Worm (Caenorhabditis elegans) whole organism, late embryonic: ENCODE data around the gene Y32F6A.4.

Experiments
- C08G9.2 ChIP-seq: sonication (generic microtip); optimal IDR thresholded peaks from 2 replicates; lab custom pipeline; 2016; ENCODE audit warnings: mild to moderate bottlenecking, missing genetic modification characterization, moderate library complexity, missing compliant biosample characterization
- K02D7.2 ChIP-seq: sonication (generic microtip); optimal IDR thresholded peaks from 2 replicates; lab custom pipeline; 2017; ENCODE audit warnings: mild to moderate bottlenecking, missing genetic modification characterization, missing compliant biosample characterization
- K09A11.1 ChIP-seq: sonication (generic microtip); optimal IDR thresholded peaks from 2 replicates; lab custom pipeline; 2017; ENCODE audit warnings: antibody characterized with exemption, mild to moderate bottlenecking, missing genetic modification characterization, missing compliant biosample characterization; ENCODE audit not compliant: insufficient read depth
- Y22D7AL.16 ChIP-seq: sonication (generic microtip); optimal IDR thresholded peaks from 2 replicates; lab custom pipeline; 2016; ENCODE audit warnings: missing genetic modification characterization, missing compliant biosample characterization
- ahr-1 ChIP-seq: sonication (generic microtip); optimal IDR thresholded peaks from 2 replicates; lab custom pipeline; 2016; ENCODE audit warnings: missing genetic modification characterization, missing compliant biosample characterization
- ama-1 ChIP-seq: fragments of 150-350 bp; optimal IDR thresholded peaks from 2 replicates; lab custom pipeline; 2014
- ceh-14 ChIP-seq: sonication (generic microtip); optimal IDR thresholded peaks from 2 replicates; lab custom pipeline; 2016; ENCODE audit warnings: missing genotype, missing genetic modification characterization, missing compliant biosample characterization
- ceh-18 ChIP-seq: sonication (generic microtip); optimal IDR thresholded peaks from 2 replicates; lab custom pipeline; 2016; ENCODE audit warnings: missing genetic modification characterization, missing compliant biosample characterization
- ceh-19 ChIP-seq: fragments of 200-800 bp; sonication (Bioruptor generic); optimal IDR thresholded peaks from 2 replicates; lab custom pipeline; 2018; ENCODE audit warnings: mild to moderate bottlenecking, missing genetic modification characterization, missing compliant biosample characterization
- ceh-31 ChIP-seq: sonication (generic microtip); optimal IDR thresholded peaks from 2 replicates; lab custom pipeline; 2016; ENCODE audit warnings: missing genetic modification characterization, missing compliant biosample characterization
- ceh-34 ChIP-seq: sonication (generic microtip); optimal IDR thresholded peaks from 2 replicates; lab custom pipeline; 2016; ENCODE audit warnings: mild to moderate bottlenecking, missing genetic modification characterization, missing compliant biosample characterization
- ceh-45 ChIP-seq: fragments of 200-800 bp; sonication (Bioruptor generic); IDR thresholded peaks from 2 replicates; pipeline ENCODE4 v1.3.6; 2022; ENCODE audit warnings: missing genetic modification reagents, missing genetic modification characterization, missing compliant biosample characterization
- ceh-48 ChIP-seq: sonication (generic microtip); optimal IDR thresholded peaks from 2 replicates; lab custom pipeline; 2016; ENCODE audit warnings: missing genetic modification characterization, inconsistent platforms, missing compliant biosample characterization
- ceh-6 ChIP-seq: fragments of 200-800 bp; sonication (Bioruptor generic); optimal IDR thresholded peaks from 2 replicates; lab custom pipeline; 2018; ENCODE audit warnings: mild to moderate bottlenecking, missing genetic modification characterization, missing compliant biosample characterization
- ceh-9 ChIP-seq: sonication (generic microtip); optimal IDR thresholded peaks from 2 replicates; lab custom pipeline; 2016; ENCODE audit warnings: mild to moderate bottlenecking, missing genetic modification characterization, inconsistent platforms, missing compliant biosample characterization
- dmd-4 ChIP-seq: sonication (generic microtip); optimal IDR thresholded peaks from 2 replicates; lab custom pipeline; 2016; ENCODE audit warnings: borderline replicate concordance, missing genetic modification characterization, missing compliant biosample characterization
- elt-4 ChIP-seq: sonication (generic microtip); optimal IDR thresholded peaks from 2 replicates; lab custom pipeline; 2016; ENCODE audit warnings: missing genetic modification characterization, missing compliant biosample characterization
- eyg-1 ChIP-seq: sonication (generic microtip); optimal IDR thresholded peaks from 2 replicates; lab custom pipeline; 2016; ENCODE audit warnings: missing genotype, missing genetic modification characterization, missing compliant biosample characterization
- fkh-10 ChIP-seq: fragments of 150-350 bp; optimal IDR thresholded peaks from 2 replicates; lab custom pipeline; 2014; ENCODE audit warnings: missing biosample characterization, missing genetic modification reagents, missing genetic modification characterization
- fkh-6 ChIP-seq: sonication (generic microtip); optimal IDR thresholded peaks from 2 replicates; lab custom pipeline; 2016; ENCODE audit warnings: missing genetic modification characterization, missing compliant biosample characterization
- gmeb-2 ChIP-seq: sonication (generic microtip); optimal IDR thresholded peaks from 2 replicates; lab custom pipeline; 2016; ENCODE audit warnings: missing genetic modification characterization, inconsistent platforms, missing compliant biosample characterization
- hlh-15 ChIP-seq: sonication (generic microtip); optimal IDR thresholded peaks from 2 replicates; lab custom pipeline; 2016; ENCODE audit warnings: missing genetic modification characterization, missing compliant biosample characterization
- hlh-30 ChIP-seq: sonication (generic microtip); optimal IDR thresholded peaks from 2 replicates; lab custom pipeline; 2017; ENCODE audit warnings: antibody characterized with exemption, missing genetic modification characterization, missing compliant biosample characterization; ENCODE audit not compliant: insufficient read depth
- hlh-8 ChIP-seq: sonication (generic microtip); optimal IDR thresholded peaks from 2 replicates; lab custom pipeline; 2016; ENCODE audit warnings: missing genotype, missing genetic modification characterization, missing compliant biosample characterization
- lim-6 ChIP-seq: sonication (generic microtip); optimal IDR thresholded peaks from 2 replicates; lab custom pipeline; 2016; ENCODE audit warnings: missing genetic modification characterization, missing compliant biosample characterization
- lin-11 ChIP-seq: fragments of 200-800 bp; sonication (Bioruptor generic); optimal IDR thresholded peaks from 2 replicates; lab custom pipeline; 2018; ENCODE audit warnings: mild to moderate bottlenecking, missing genetic modification characterization, missing compliant biosample characterization
- madf-2 ChIP-seq: sonication (generic microtip); optimal IDR thresholded peaks from 2 replicates; lab custom pipeline; 2017; ENCODE audit warnings: missing genetic modification characterization, missing compliant biosample characterization
- mec-3 ChIP-seq: sonication (generic microtip); optimal IDR thresholded peaks from 2 replicates; lab custom pipeline; 2016; ENCODE audit warnings: borderline replicate concordance, missing genetic modification characterization, missing compliant biosample characterization
- nhr-11 ChIP-seq: fragments of 150-350 bp; optimal IDR thresholded peaks from 2 replicates; lab custom pipeline; 2014; ENCODE audit warnings: missing biosample characterization, missing genetic modification characterization
- nhr-232 ChIP-seq: sonication (generic microtip); optimal IDR thresholded peaks from 2 replicates; lab custom pipeline; 2016; ENCODE audit warnings: missing genetic modification characterization, missing compliant biosample characterization
- npax-4 ChIP-seq: sonication (generic microtip); optimal IDR thresholded peaks from 2 replicates; lab custom pipeline; 2016; ENCODE audit warnings: missing genetic modification characterization, missing compliant biosample characterization
- pag-3 ChIP-seq: sonication (generic microtip); optimal IDR thresholded peaks from 2 replicates; lab custom pipeline; 2016; ENCODE audit warnings: missing compliant biosample characterization, missing genetic modification characterization, borderline replicate concordance
- pat-9 ChIP-seq: fragments of 200-800 bp; sonication (Bioruptor generic); optimal IDR thresholded peaks from 2 replicates; lab custom pipeline; 2018; ENCODE audit warnings: mild to moderate bottlenecking, missing genetic modification characterization, moderate library complexity, missing compliant biosample characterization
- pax-1 ChIP-seq: fragments of 150-350 bp; optimal IDR thresholded peaks from 2 replicates; lab custom pipeline; 2014; ENCODE audit warnings: missing biosample characterization, missing genetic modification characterization
- rnt-1 ChIP-seq: sonication (generic microtip); optimal IDR thresholded peaks from 2 replicates; lab custom pipeline; 2016; ENCODE audit warnings: missing genetic modification characterization, missing compliant biosample characterization
- sdc-2 ChIP-seq: sonication (generic microtip); optimal IDR thresholded peaks from 2 replicates; lab custom pipeline; 2016; ENCODE audit warnings: missing genotype, missing genetic modification characterization, missing compliant biosample characterization
- sox-2 ChIP-seq: fragments of 200-800 bp; sonication (Bioruptor generic); IDR thresholded peaks from 2 replicates; pipeline ENCODE4 v1.3.6; 2022; ENCODE audit warnings: missing genetic modification reagents, missing genetic modification characterization, missing compliant biosample characterization
- sox-4 ChIP-seq: sonication (generic microtip); optimal IDR thresholded peaks from 2 replicates; lab custom pipeline; 2017; ENCODE audit warnings: mild to moderate bottlenecking, missing genetic modification characterization, inconsistent platforms, missing compliant biosample characterization
- syd-9 ChIP-seq: sonication (generic microtip); optimal IDR thresholded peaks from 2 replicates; lab custom pipeline; 2016; ENCODE audit warnings: mild to moderate bottlenecking, missing genetic modification characterization, moderate library complexity, missing compliant biosample characterization
- tbx-2 ChIP-seq: sonication (generic microtip); optimal IDR thresholded peaks from 2 replicates; lab custom pipeline; 2016; ENCODE audit warnings: missing genetic modification characterization, missing compliant biosample characterization
- unc-86 ChIP-seq: sonication (generic microtip); optimal IDR thresholded peaks from 2 replicates; lab custom pipeline; 2016; ENCODE audit warnings: missing genetic modification characterization, missing compliant biosample characterization
- zip-5 ChIP-seq: sonication (generic microtip); optimal IDR thresholded peaks from 2 replicates; lab custom pipeline; 2016; ENCODE audit warnings: missing genetic modification characterization, missing compliant biosample characterization
- ztf-16 ChIP-seq: sonication (generic microtip); optimal IDR thresholded peaks from 2 replicates; lab custom pipeline; 2017; ENCODE audit warnings: missing genetic modification characterization, missing compliant biosample characterization

Y32F6A.4 gene

ce11 chrV:10393708-10394107 is 40.2 kb downstream of the Y32F6A.4 start:
- TF ChIP-seq fkh-10 (no peak), pax-1 (tag; lab: Kevin White, UChicago) (no peak), unc-86 (tag; lab: Kevin White, UChicago) (no peak), hlh-15 (tag; lab: Kevin White, UChicago) (no peak), ceh-45 (no peak), npax-4 (no peak), ceh-19 (GFP tag; lab: Kevin White, UChicago) (no peak), ceh-18 (tag; lab: Kevin White, UChicago) (no peak), madf-2 (tag; lab: Kevin White, UChicago) (no peak), mec-3 (no peak), sox-4 (no peak), ceh-14 (tag; lab: Kevin White, UChicago) (no peak), K02D7.2 (tag; lab: Kevin White, UChicago) (no peak), ceh-34 (tag; lab: Kevin White, UChicago) (no peak), dmd-4 (tag; lab: Kevin White, UChicago) (no peak), ceh-48 (no peak), lim-6 (tag; lab: Kevin White, UChicago) (no peak), ceh-31 (tag; lab: Kevin White, UChicago) (no peak)

DNA sequence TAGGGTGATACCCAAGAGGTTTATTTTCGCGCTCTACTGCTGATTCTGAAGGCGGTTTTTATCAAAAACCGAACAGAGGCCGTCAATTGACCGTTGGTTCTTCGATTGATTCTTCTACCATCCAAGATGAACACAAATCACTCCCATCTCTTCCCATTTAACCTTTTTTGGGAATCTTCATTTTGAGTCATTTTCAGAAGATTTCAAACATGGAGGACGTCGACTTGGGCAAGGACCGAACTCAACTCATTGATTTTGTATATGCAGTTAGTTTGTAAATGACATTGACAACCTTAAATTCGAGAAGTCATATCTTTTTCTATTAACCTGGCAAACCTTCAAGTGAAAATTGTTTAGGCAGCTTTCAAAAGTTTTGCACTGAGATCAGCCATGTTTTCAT is 45.5 kb downstream of the Y32F6A.4 start, which contains the start of gene AC3.5:
Gene AC3.5 (plus strand): TSS at position 210 of the 400 bp plus-strand sequence.
- TF ChIP-seq fkh-10 (no peak), syd-9 (tag; lab: Kevin White, UChicago) (no peak), hlh-8 (no peak), hlh-30 (tag; lab: Kevin White, UChicago) (no peak), fkh-6 (tag; lab: Kevin White, UChicago) (no peak), eyg-1 (tag; lab: Kevin White, UChicago) (no peak), ceh-9 (tag; lab: Kevin White, UChicago) (no peak), rnt-1 (tag; lab: Kevin White, UChicago) (no peak), ama-1 (lab: Kevin White, UChicago) (no peak), ahr-1 (tag; lab: Kevin White, UChicago) (no peak), hlh-15 (tag; lab: Kevin White, UChicago) (no peak)

ce11 chrV:10387412-10387811 is 46.5 kb downstream of the Y32F6A.4 start:
- TF ChIP-seq ama-1 (lab: Kevin White, UChicago) = no peak
- TF ChIP-seq nhr-232 (tag; lab: Kevin White, UChicago) = no peak
- TF ChIP-seq pag-3 (tag; lab: Kevin White, UChicago) = no peak
- TF ChIP-seq syd-9 (tag; lab: Kevin White, UChicago) = no peak
- no peak for TF ChIP-seq K02D7.2 (tag; lab: Kevin White, UChicago)
- TF ChIP-seq sox-2 (GFP tag; lab: Robert Waterston, UW) = no peak
- no peak for TF ChIP-seq ceh-18 (tag; lab: Kevin White, UChicago)
- no peak for TF ChIP-seq fkh-10
- no peak for TF ChIP-seq K09A11.1 (tag; lab: Kevin White, UChicago)
- no peak for TF ChIP-seq hlh-15 (tag; lab: Kevin White, UChicago)
- TF ChIP-seq nhr-11 = no peak
- no peak for TF ChIP-seq Y22D7AL.16 (tag; lab: Kevin White, UChicago)
- TF ChIP-seq, all 69 proteins: peak for 0

DNA sequence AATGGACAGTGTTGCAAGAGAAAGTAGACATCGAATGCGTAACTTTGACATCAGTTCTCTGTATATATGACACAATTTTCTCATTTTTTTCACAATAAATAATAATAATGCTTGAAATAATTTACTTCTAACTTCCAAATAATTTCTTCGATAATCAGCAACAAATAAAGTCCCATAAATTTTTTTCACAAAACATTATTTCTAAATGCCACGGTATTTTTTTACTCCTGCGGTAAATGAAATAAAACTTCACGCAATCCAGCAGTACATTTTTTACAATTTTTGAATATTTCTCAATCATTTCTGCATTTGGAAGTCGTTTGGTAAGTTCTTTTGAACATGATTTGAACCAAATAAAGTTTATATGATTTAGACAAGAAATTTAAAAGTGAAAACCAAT is 49.9 kb downstream of the Y32F6A.4 start, which contains the start of gene spe-10:
Gene spe-10 (plus strand): TSS at position 301 of the 400 bp plus-strand sequence.
- no peak for TF ChIP-seq pat-9
- TF ChIP-seq hlh-15 (tag; lab: Kevin White, UChicago) = no peak
- no peak for TF ChIP-seq lim-6 (tag; lab: Kevin White, UChicago)
- TF ChIP-seq zip-5 (tag; lab: Kevin White, UChicago) = no peak
- no peak for TF ChIP-seq C08G9.2 (tag; lab: Kevin White, UChicago)
- no peak for TF ChIP-seq lin-11 (tag; lab: Kevin White, UChicago)
- no peak for TF ChIP-seq npax-4
- TF ChIP-seq ceh-6 (GFP tag; lab: Kevin White, UChicago) = no peak
- no peak for TF ChIP-seq elt-4 (tag; lab: Kevin White, UChicago)
- no peak for TF ChIP-seq pag-3 (tag; lab: Kevin White, UChicago)
- TF ChIP-seq sdc-2 (tag; lab: Kevin White, UChicago) = no peak
- no peak for TF ChIP-seq eyg-1 (tag; lab: Kevin White, UChicago)
- TF ChIP-seq tbx-2 (tag; lab: Kevin White, UChicago) = no peak
- no peak for TF ChIP-seq ztf-16 (tag; lab: Kevin White, UChicago)
- TF ChIP-seq gmeb-2 (tag; lab: Kevin White, UChicago) = no peak
- no peak for TF ChIP-seq K09A11.1 (tag; lab: Kevin White, UChicago)
- TF ChIP-seq unc-86 (tag; lab: Kevin White, UChicago) = no peak
